Fruit fly (Drosophila melanogaster): ENCODE results near the gene CG42821.

Gene CG42821

dm6 chr3R:17415439-17415838 lies 2.6 kb downstream of the CG42821 start, which contains the start of gene CG5866:
CG5866 (plus strand) TSS chr3R:17415739.
- TF ChIP-seq CG13204 (GFP tag; optimal IDR thresholded peaks at IDR 0.05) (no peak), rn (GFP tag; IDR thresholded peaks at IDR 0.05) (no peak), fd96Ca (GFP tag; IDR thresholded peaks at IDR 0.05) (no peak), EcR (GFP tag; optimal IDR thresholded peaks at IDR 0.05) (no peak), CG4496 (GFP tag; IDR thresholded peaks at IDR 0.05) (no peak), D1 (tag; optimal IDR thresholded peaks at IDR 0.05) (no peak), CG12605 (GFP tag; IDR thresholded peaks at IDR 0.05) (no peak), CG8159 (tag; optimal IDR thresholded peaks at IDR 0.05) (no peak), CG17806 (tag; optimal IDR thresholded peaks at IDR 0.05) (no peak), Snoo (tag; optimal IDR thresholded peaks at IDR 0.05) (no peak), CG15710 (tag; optimal IDR thresholded peaks at IDR 0.05) (no peak), Ets98B (GFP tag; IDR thresholded peaks at IDR 0.05) (no peak), CG9948 (tag; optimal IDR thresholded peaks at IDR 0.05) (no peak), Pif1B (GFP tag; optimal IDR thresholded peaks at IDR 0.05) (no peak), CG10348 (GFP tag; IDR thresholded peaks at IDR 0.05) (no peak), gl (tag; optimal IDR thresholded peaks at IDR 0.05) (no peak), CG32121 (GFP tag; IDR thresholded peaks at IDR 0.05) (no peak), CG8301 (tag; optimal IDR thresholded peaks at IDR 0.05) (no peak), Pif1A (GFP tag; optimal IDR thresholded peaks at IDR 0.05) (no peak), CG34367 (tag; optimal IDR thresholded peaks at IDR 0.05) (no peak)

- TF ChIP-seq D1 (tag; optimal IDR thresholded peaks at IDR 0.05) = no peak
- TF ChIP-seq CG8159 (tag; optimal IDR thresholded peaks at IDR 0.05) = no peak
Observed at dm6 chr3R:17417167-17417566, 4.3 kb downstream of the CG42821 start, which contains the start of gene CG33333. CG33333 (plus strand) TSS chr3R:17417467.

dm6 chr3R:17418459-17418858 lies 5.6 kb downstream of the CG42821 start, which contains the start of gene CG42834:
CG42834 (plus strand) TSS chr3R:17418759.
- no peak for TF ChIP-seq Snoo (tag; optimal IDR thresholded peaks at IDR 0.05)
- TF ChIP-seq EcR (GFP tag; optimal IDR thresholded peaks at IDR 0.05) = no peak
- TF ChIP-seq CG12605 (GFP tag; IDR thresholded peaks at IDR 0.05) = no peak
- TF ChIP-seq D1 (tag; optimal IDR thresholded peaks at IDR 0.05) = no peak
- no peak for TF ChIP-seq fd96Ca (GFP tag; IDR thresholded peaks at IDR 0.05)
- TF ChIP-seq rn (GFP tag; IDR thresholded peaks at IDR 0.05) = no peak
- TF ChIP-seq Pif1A (GFP tag; optimal IDR thresholded peaks at IDR 0.05) = no peak

dm6 chr3R:17420338-17420737 lies 7.5 kb downstream of the CG42821 start, which contains the start of gene CG42835:
CG42835 (plus strand) TSS chr3R:17420638.
- TF ChIP-seq CG34367 (tag; optimal IDR thresholded peaks at IDR 0.05) (no peak), D1 (tag; optimal IDR thresholded peaks at IDR 0.05) (no peak), CG9948 (tag; optimal IDR thresholded peaks at IDR 0.05) (no peak), rn (GFP tag; IDR thresholded peaks at IDR 0.05) (no peak)

- no peak for TF ChIP-seq CG8159 (tag; optimal IDR thresholded peaks at IDR 0.05)
- no peak for TF ChIP-seq CG14655 (GFP tag; optimal IDR thresholded peaks at IDR 0.05)
- no peak for TF ChIP-seq CG8301 (tag; optimal IDR thresholded peaks at IDR 0.05)
- no peak for TF ChIP-seq Ets98B (GFP tag; IDR thresholded peaks at IDR 0.05)
- no peak for TF ChIP-seq CG12605 (GFP tag; IDR thresholded peaks at IDR 0.05)
- no peak for TF ChIP-seq Pif1B (GFP tag; optimal IDR thresholded peaks at IDR 0.05)
- TF ChIP-seq CG10348 (GFP tag; IDR thresholded peaks at IDR 0.05) = no peak
- TF ChIP-seq fd96Ca (GFP tag; IDR thresholded peaks at IDR 0.05) = no peak
Observed at dm6 chr3R:17422102-17422501, 9.2 kb downstream of the CG42821 start, which contains the start of gene CG14332. CG14332 (minus strand) TSS chr3R:17422202.

dm6 chr3R:17425417-17425915 lies 12.6 kb downstream of the CG42821 start, which contains the start of gene cysu:
cysu (plus strand) TSS chr3R:17425768.
- TF ChIP-seq CG32121 (GFP tag; IDR thresholded peaks at IDR 0.05) (no peak), CG10348 (GFP tag; IDR thresholded peaks at IDR 0.05) (no peak), CG9948 (tag; optimal IDR thresholded peaks at IDR 0.05) (no peak), CG8301 (tag; optimal IDR thresholded peaks at IDR 0.05) (no peak), D1 (tag; optimal IDR thresholded peaks at IDR 0.05) (no peak), EcR (GFP tag; optimal IDR thresholded peaks at IDR 0.05) (no peak), Pif1A (GFP tag; optimal IDR thresholded peaks at IDR 0.05) (no peak), CG4496 (GFP tag; IDR thresholded peaks at IDR 0.05) (no peak), rn (GFP tag; IDR thresholded peaks at IDR 0.05) (no peak), fd96Ca (GFP tag; IDR thresholded peaks at IDR 0.05) (no peak), CG15710 (tag; optimal IDR thresholded peaks at IDR 0.05) (no peak), Pif1B (GFP tag; optimal IDR thresholded peaks at IDR 0.05) (no peak), CG13204 (GFP tag; optimal IDR thresholded peaks at IDR 0.05) (no peak), CG14655 (GFP tag; optimal IDR thresholded peaks at IDR 0.05) (no peak)

dm6 chr3R:17426265-17426664 lies 13.4 kb downstream of the CG42821 start:
- TF ChIP-seq CG9948 (tag; optimal IDR thresholded peaks at IDR 0.05) (no peak), CG10348 (GFP tag; IDR thresholded peaks at IDR 0.05) (no peak), Ets98B (GFP tag; IDR thresholded peaks at IDR 0.05) (no peak), CG12605 (GFP tag; IDR thresholded peaks at IDR 0.05) (no peak)
